Worm (Caenorhabditis elegans): Measurements from ENCODE around the gene sma-2.

- TF ChIP-seq F13C5.2 (tag; optimal IDR thresholded peaks at IDR 0.05) (no peak), ets-7 (tag; optimal IDR thresholded peaks at IDR 0.05) (no peak), hmg-4 (GFP tag; optimal IDR thresholded peaks at IDR 0.05) (no peak), ceh-13 (GFP tag; optimal IDR thresholded peaks at IDR 0.05) (no peak), scrt-1 (GFP tag; IDR thresholded peaks at IDR 0.05) (no peak), ama-1 (optimal IDR thresholded peaks at IDR 0.05) (no peak), pes-1 (GFP tag; IDR thresholded peaks at IDR 0.05) (no peak)
Measured at ce11 chrIII:8805815-8806214, 56.3 kb downstream of the sma-2 start.
